Fruit fly (Drosophila melanogaster) whole organism, embryonic: ENCODE data around the gene CG2247.

Experiments
- Abd-B ChIP-seq: fragments of 200-800 bp; sonication (Bioruptor generic); optimal IDR thresholded peaks from 2 replicates; lab custom pipeline; 2018; ENCODE audit warnings: missing biosample characterization, mild to moderate bottlenecking, missing genetic modification characterization, moderate library complexity
- BEAF-32 ChIP-seq: fragments of 200-800 bp; sonication (Bioruptor generic); optimal IDR thresholded peaks from 3 replicates; lab custom pipeline; 2017; ENCODE audit warnings: missing biosample characterization, missing genetic modification characterization, mild to moderate bottlenecking, moderate library complexity, missing genetic modification reagents
- CG10431 ChIP-seq: fragments of 200-800 bp; sonication (Bioruptor generic); optimal IDR thresholded peaks from 3 replicates; lab custom pipeline; 2018; ENCODE audit warnings: missing biosample characterization, mild to moderate bottlenecking, missing genetic modification characterization
- CG11456 ChIP-seq: fragments of 200-800 bp; sonication (Bioruptor generic); IDR thresholded peaks from 3 replicates; pipeline ENCODE4 v1.3.6; 2022; ENCODE audit warnings: missing biosample characterization, missing genetic modification characterization
- CG11560 ChIP-seq: fragments of 200-800 bp; sonication (Bioruptor generic); IDR thresholded peaks from 3 replicates; pipeline ENCODE4 v1.3.6; 2022; ENCODE audit warnings: missing biosample characterization, missing genetic modification characterization
- CG12391 ChIP-seq: fragments of 200-800 bp; sonication (Bioruptor generic); optimal IDR thresholded peaks from 3 replicates; lab custom pipeline; 2018; ENCODE audit warnings: missing biosample characterization, mild to moderate bottlenecking, missing genetic modification characterization, moderate library complexity
- CG15514 ChIP-seq: fragments of 200-800 bp; sonication (Bioruptor generic); optimal IDR thresholded peaks from 3 replicates; lab custom pipeline; 2017; ENCODE audit warnings: missing biosample characterization, missing genetic modification characterization, mild to moderate bottlenecking, moderate library complexity, missing genetic modification reagents
- CG15601 ChIP-seq: fragments of 200-800 bp; sonication (Bioruptor generic); optimal IDR thresholded peaks from 3 replicates; lab custom pipeline; 2019; ENCODE audit warnings: missing biosample characterization, mild to moderate bottlenecking, missing genetic modification characterization, moderate library complexity
- CG1602 ChIP-seq: fragments of 200-800 bp; sonication (Bioruptor generic); optimal IDR thresholded peaks from 3 replicates; lab custom pipeline; 2016; ENCODE audit warnings: missing biosample characterization, missing genetic modification characterization
- CG34224 ChIP-seq: fragments of 200-800 bp; sonication (Bioruptor generic); IDR thresholded peaks from 3 replicates; pipeline ENCODE4 v1.3.6; 2022; ENCODE audit warnings: missing biosample characterization, missing genetic modification characterization; ENCODE audit not compliant: partially characterized antibody
- CG34422 ChIP-seq: fragments of 200-800 bp; sonication (Bioruptor generic); IDR thresholded peaks from 3 replicates; pipeline ENCODE4 v1.3.6; 2022; ENCODE audit warnings: missing biosample characterization, missing genetic modification characterization
- CG4730 ChIP-seq: fragments of 200-800 bp; sonication (Bioruptor generic); IDR thresholded peaks from 2 replicates; pipeline ENCODE4 v1.3.6; 2022; ENCODE audit warnings: missing biosample characterization, missing genetic modification characterization
- CG5953 ChIP-seq: fragments of 200-800 bp; sonication (Bioruptor generic); IDR thresholded peaks from 2 replicates; pipeline ENCODE4 v1.3.6; 2022; ENCODE audit warnings: missing biosample characterization, missing genetic modification characterization
- CG6254 ChIP-seq: fragments of 200-800 bp; sonication (Bioruptor generic); optimal IDR thresholded peaks from 3 replicates; lab custom pipeline; 2017; ENCODE audit warnings: mild to moderate bottlenecking, missing biosample characterization, missing genetic modification reagents, missing genetic modification characterization
- CG7357 ChIP-seq: fragments of 200-800 bp; sonication (Bioruptor generic); IDR thresholded peaks from 3 replicates; pipeline ENCODE4 v1.3.6; 2022; ENCODE audit warnings: missing biosample characterization, missing genetic modification characterization
- CG8359 ChIP-seq: fragments of 200-800 bp; sonication (Bioruptor generic); optimal IDR thresholded peaks from 2 replicates; lab custom pipeline; 2017; ENCODE audit warnings: missing biosample characterization, mild to moderate bottlenecking, missing genetic modification characterization, borderline replicate concordance
- CG9797 ChIP-seq: fragments of 200-800 bp; sonication (Bioruptor generic); optimal IDR thresholded peaks from 3 replicates; lab custom pipeline; 2018; ENCODE audit warnings: missing biosample characterization, mild to moderate bottlenecking, missing genetic modification characterization
- CG9932 ChIP-seq: fragments of 200-800 bp; sonication (Bioruptor generic); IDR thresholded peaks from 2 replicates; pipeline ENCODE4 v1.3.6; 2022; ENCODE audit warnings: missing biosample characterization, missing genetic modification characterization
- CTCF ChIP-seq: fragments of 200-800 bp; sonication (Bioruptor generic); optimal IDR thresholded peaks from 2 replicates; lab custom pipeline; 2017; ENCODE audit warnings: missing biosample characterization, mild to moderate bottlenecking, missing genetic modification characterization, moderate library complexity
- Dll ChIP-seq: fragments of 200-800 bp; sonication (Bioruptor generic); IDR thresholded peaks from 4 replicates; pipeline ENCODE4 v1.3.6; 2022; ENCODE audit warnings: missing biosample characterization, missing genetic modification characterization; ENCODE audit not compliant: partially characterized antibody
- Doc2 ChIP-seq: fragments of 200-800 bp; sonication (Bioruptor generic); IDR thresholded peaks from 2 replicates; pipeline ENCODE4 v1.3.6; 2022; ENCODE audit warnings: missing biosample characterization, missing genetic modification characterization
- Dp ChIP-seq: fragments of 200-800 bp; sonication (Bioruptor generic); optimal IDR thresholded peaks from 2 replicates; lab custom pipeline; 2018; ENCODE audit warnings: missing biosample characterization, mild to moderate bottlenecking, missing genetic modification characterization, moderate library complexity
- E2f2 ChIP-seq: fragments of 200-800 bp; sonication (Bioruptor generic); IDR thresholded peaks from 2 replicates; pipeline ENCODE4 v1.3.6; 2022; ENCODE audit warnings: missing biosample characterization, missing genetic modification characterization
- ERR ChIP-seq: fragments of 200-800 bp; sonication (Bioruptor generic); optimal IDR thresholded peaks from 2 replicates; lab custom pipeline; 2016; ENCODE audit warnings: missing biosample characterization, missing genetic modification characterization
- Fer2 ChIP-seq: fragments of 200-800 bp; sonication (Bioruptor generic); optimal IDR thresholded peaks from 2 replicates; lab custom pipeline; 2018; ENCODE audit warnings: missing biosample characterization, mild to moderate bottlenecking, missing genetic modification characterization, moderate library complexity
- HLH54F ChIP-seq: fragments of 200-800 bp; sonication (Bioruptor generic); optimal IDR thresholded peaks from 3 replicates; lab custom pipeline; 2016; ENCODE audit warnings: missing biosample characterization, missing genetic modification characterization
- HmgZ ChIP-seq: fragments of 200-800 bp; sonication (Bioruptor generic); optimal IDR thresholded peaks from 2 replicates; lab custom pipeline; 2018; ENCODE audit warnings: missing biosample characterization, mild to moderate bottlenecking, missing genetic modification characterization
- Lpt ChIP-seq: fragments of >200 bp; optimal IDR thresholded peaks from 2 replicates; lab custom pipeline; 2018; ENCODE audit warnings: missing biosample characterization, missing genetic modification characterization
- Med ChIP-seq: fragments of 200-800 bp; sonication (Bioruptor generic); peaks from one replicate; lab custom pipeline; 2016; ENCODE audit warnings: missing biosample characterization, missing genetic modification characterization, mild to moderate bottlenecking, inconsistent platforms, moderate library complexity
- Mrtf ChIP-seq: fragments of 200-800 bp; sonication (Bioruptor generic); IDR thresholded peaks from 3 replicates; pipeline ENCODE4 v1.3.6; 2022; ENCODE audit warnings: missing biosample characterization, missing genetic modification characterization
- NC2α ChIP-seq: fragments of 200-800 bp; sonication (Bioruptor generic); optimal IDR thresholded peaks from 2 replicates; lab custom pipeline; 2016; ENCODE audit warnings: missing biosample characterization, missing genetic modification characterization
- Pdp1 ChIP-seq, 2 experiments: fragments of 200-800 bp; sonication (Bioruptor generic); optimal IDR thresholded peaks; 3 replicates each; lab custom pipeline; 2016; ENCODE audit warnings: missing biosample characterization in 2 of 2, missing genetic modification characterization in 2 of 2, mild to moderate bottlenecking in 1 of 2, moderate library complexity in 1 of 2
- Xrp1 ChIP-seq: fragments of 200-800 bp; sonication (Bioruptor generic); IDR thresholded peaks from 2 replicates; pipeline ENCODE4 v1.3.6; 2022; ENCODE audit warnings: missing biosample characterization, missing genetic modification characterization
- ac ChIP-seq: fragments of 200-800 bp; sonication (Bioruptor generic); optimal IDR thresholded peaks from 3 replicates; lab custom pipeline; 2017; ENCODE audit warnings: missing biosample characterization, mild to moderate bottlenecking, missing genetic modification characterization
- ap ChIP-seq: fragments of 200-800 bp; sonication (Bioruptor generic); IDR thresholded peaks from 2 replicates; pipeline ENCODE4 v1.3.6; 2022; ENCODE audit warnings: missing biosample characterization, missing genetic modification characterization
- croc ChIP-seq: fragments of 200-800 bp; sonication (Bioruptor generic); conservative IDR thresholded peaks from 3 replicates; pipeline ENCODE4 v1.3.6; 2022; ENCODE audit warnings: missing biosample characterization, missing genetic modification characterization
- fd64A ChIP-seq: fragments of 200-800 bp; sonication (Bioruptor generic); optimal IDR thresholded peaks from 3 replicates; lab custom pipeline; 2018; ENCODE audit warnings: missing biosample characterization, mild to moderate bottlenecking, missing genetic modification characterization
- gcm ChIP-seq: fragments of 200-800 bp; sonication (Bioruptor generic); optimal IDR thresholded peaks from 2 replicates; lab custom pipeline; 2019; ENCODE audit warnings: missing biosample characterization, mild to moderate bottlenecking, missing genetic modification characterization, moderate library complexity
- hbn ChIP-seq: fragments of 200-800 bp; sonication (Bioruptor generic); IDR thresholded peaks from 2 replicates; pipeline ENCODE4 v1.3.6; 2022; ENCODE audit warnings: missing biosample characterization, missing genetic modification characterization; ENCODE audit not compliant: partially characterized antibody
- insv ChIP-seq, 2 experiments: fragments of 200-800 bp; sonication (Bioruptor generic); optimal IDR thresholded peaks; 3 replicates each; lab custom pipeline; 2016 to 2018; ENCODE audit warnings: missing biosample characterization in 2 of 2, missing genetic modification characterization in 2 of 2
- jigr1 ChIP-seq: fragments of 200-800 bp; sonication (Bioruptor generic); IDR thresholded peaks from 3 replicates; pipeline ENCODE4 v1.3.6; 2022; ENCODE audit warnings: missing biosample characterization, missing genetic modification characterization
- kay ChIP-seq: fragments of 200-800 bp; sonication (Bioruptor generic); optimal IDR thresholded peaks from 2 replicates; lab custom pipeline; 2016; ENCODE audit warnings: missing biosample characterization, missing genetic modification characterization
- mirr ChIP-seq: fragments of 200-800 bp; sonication (Bioruptor generic); optimal IDR thresholded peaks from 3 replicates; lab custom pipeline; 2018; ENCODE audit warnings: missing biosample characterization, mild to moderate bottlenecking, missing genetic modification characterization
- nau ChIP-seq: fragments of 200-800 bp; sonication (Bioruptor generic); optimal IDR thresholded peaks from 3 replicates; lab custom pipeline; 2017; ENCODE audit warnings: missing biosample characterization, mild to moderate bottlenecking, missing genetic modification characterization, missing genetic modification reagents
- onecut ChIP-seq: fragments of 200-800 bp; sonication (Bioruptor generic); IDR thresholded peaks from 2 replicates; pipeline ENCODE4 v1.3.6; 2022; ENCODE audit warnings: missing biosample characterization, missing genetic modification characterization
- prd ChIP-seq, 3 experiments: fragments of >200 bp in 2 of 3; fragments of 200-800 bp in 1 of 3; sonication (Bioruptor generic) in 1 of 3; optimal IDR thresholded peaks in 2 of 3; IDR thresholded peaks in 1 of 3; 2 replicates in 2 of 3; 3 replicates in 1 of 3; pipeline versions ENCODE4 v1.3.6 to Lab custom; 2017 to 2022; ENCODE audit warnings: missing biosample characterization in 1 of 3, missing genetic modification characterization in 1 of 3
- pum ChIP-seq: fragments of 200-800 bp; sonication (Bioruptor generic); optimal IDR thresholded peaks from 2 replicates; lab custom pipeline; 2016; ENCODE audit warnings: missing biosample characterization, missing genetic modification characterization
- stc ChIP-seq: fragments of 200-800 bp; sonication (Bioruptor generic); IDR thresholded peaks from 2 replicates; pipeline ENCODE4 v1.3.6; 2022; ENCODE audit warnings: missing biosample characterization, missing genetic modification characterization
- stwl ChIP-seq: fragments of 200-800 bp; sonication (Bioruptor generic); optimal IDR thresholded peaks from 3 replicates; lab custom pipeline; 2018; ENCODE audit warnings: missing biosample characterization, mild to moderate bottlenecking, missing genetic modification characterization, moderate library complexity
- vfl ChIP-seq: fragments of 200-800 bp; sonication (Bioruptor generic); optimal IDR thresholded peaks from 2 replicates; lab custom pipeline; 2016; ENCODE audit warnings: missing biosample characterization, missing genetic modification characterization
- wek ChIP-seq: fragments of 200-800 bp; sonication (Bioruptor generic); optimal IDR thresholded peaks from 3 replicates; lab custom pipeline; 2018; ENCODE audit warnings: missing biosample characterization, mild to moderate bottlenecking, missing genetic modification characterization, moderate library complexity

Gene CG2247

dm6 chrX:11578841-11579240 is 32.6 kb downstream of the CG2247 start (continued):
- TF ChIP-seq croc (GFP tag; lab: Robert Waterston, UW), result no peak
- no peak for TF ChIP-seq CG34422
- no peak for TF ChIP-seq onecut (GFP tag; lab: Robert Waterston, UW)
- peak; percentile 58 for TF ChIP-seq CG15514
- peak; percentile 53; the same call in 1 of the 2 replicates for TF ChIP-seq E2f2 (GFP tag; lab: Robert Waterston, UW)
- no peak for TF ChIP-seq CG7357
- TF ChIP-seq CG1602 (GFP tag; lab: Kevin White, UChicago), result no peak
- no peak for TF ChIP-seq NC2α (GFP tag; lab: Kevin White, UChicago)
- TF ChIP-seq insv (GFP tag; optimal IDR thresholded peaks at IDR 0.05; lab: Kevin White, UChicago), result no peak
- no peak for TF ChIP-seq prd (optimal IDR thresholded peaks at IDR 0.05; lab: Kevin White, UChicago)
- TF ChIP-seq prd (GFP tag; IDR thresholded peaks at IDR 0.05; lab: Robert Waterston, UW), result no peak
- no peak for TF ChIP-seq CG4730 (GFP tag; lab: Robert Waterston, UW)
- TF ChIP-seq gcm, result no peak
- no peak for TF ChIP-seq ac (GFP tag; lab: Kevin White, UChicago)
- no peak for TF ChIP-seq jigr1
- TF ChIP-seq ERR (GFP tag; lab: Kevin White, UChicago), result no peak
- TF ChIP-seq BEAF-32 (GFP tag; lab: Kevin White, UChicago), result peak; percentile 44
- no peak for TF ChIP-seq CG6254 (GFP tag; lab: Kevin White, UChicago)
- no peak for TF ChIP-seq Fer2 (tag; lab: Kevin White, UChicago)
- TF ChIP-seq CG9932 (GFP tag; lab: Robert Waterston, UW), result no peak
- TF ChIP-seq mirr (GFP tag; lab: Kevin White, UChicago), result no peak
- no peak for TF ChIP-seq pum (GFP tag; lab: Kevin White, UChicago)
- peak; percentile 43 for TF ChIP-seq Dp
- peak; percentile 100 for TF ChIP-seq stwl (tag; lab: Kevin White, UChicago)
- TF ChIP-seq HmgZ (tag; lab: Kevin White, UChicago), result no peak
- TF ChIP-seq CG11456, result no peak
- no peak for TF ChIP-seq CG8359 (GFP tag; lab: Kevin White, UChicago)
- no peak for TF ChIP-seq fd64A
- TF ChIP-seq Lpt (GFP tag; lab: Kevin White, UChicago), result no peak
- TF ChIP-seq vfl (GFP tag; lab: Kevin White, UChicago), result no peak
- TF ChIP-seq Xrp1 (GFP tag; lab: Robert Waterston, UW), result no peak
- peak; percentile 32 for TF ChIP-seq CG15601 (tag; lab: Kevin White, UChicago)
- no peak for TF ChIP-seq wek (GFP tag; lab: Kevin White, UChicago)
- TF ChIP-seq CTCF, result peak; percentile 7
- no peak for TF ChIP-seq Dll
- TF ChIP-seq Abd-B, result no peak
- no peak for TF ChIP-seq kay (GFP tag; lab: Kevin White, UChicago)
- TF ChIP-seq CG11560 (tag; lab: Robert Waterston, UW), result no peak
- TF ChIP-seq CG12391 (tag; lab: Kevin White, UChicago), result peak; percentile 42
- TF ChIP-seq ap (GFP tag; lab: Robert Waterston, UW), result no peak
- no peak for TF ChIP-seq CG5953
- peak; percentile 66 for TF ChIP-seq Med
- TF ChIP-seq HLH54F (GFP tag; lab: Kevin White, UChicago), result no peak
- no peak for TF ChIP-seq Mrtf (GFP tag; lab: Robert Waterston, UW)
- no peak for TF ChIP-seq nau
- peak; percentile 85 for TF ChIP-seq CG9797 (GFP tag; lab: Kevin White, UChicago)
- TF ChIP-seq CG10431 (GFP tag; lab: Kevin White, UChicago), result peak; percentile 2
- TF ChIP-seq Doc2 (GFP tag; lab: Robert Waterston, UW), result no peak
- peak; percentile 60 for TF ChIP-seq hbn
- TF ChIP-seq Pdp1 (GFP tag; optimal IDR thresholded peaks at IDR 0.05; lab: Kevin White, UChicago), result peak in 1 of 2 experiments; percentile 58
- no peak for TF ChIP-seq stc
- TF ChIP-seq CG34224, result peak; percentile 63
